Worm (Caenorhabditis elegans) whole organism, young adult: ENCODE results near the gene R05A10.8.
A peak's percentile ranks its signal among the peaks of the same experiment; 100 is the strongest.

Source experiments
- C06A6.2 ChIP-seq: fragments of 200-800 bp; sonication (Bioruptor generic); conservative IDR thresholded peaks from 2 replicates; pipeline ENCODE4 v1.3.6; 2022; ENCODE audit warnings: missing genetic modification characterization, missing compliant biosample characterization
- Y53F4B.3 ChIP-seq: fragments of 200-800 bp; sonication (Bioruptor generic); IDR thresholded peaks from 2 replicates; pipeline ENCODE4 v1.3.6; 2022; ENCODE audit warnings: missing genetic modification reagents, missing genetic modification characterization, missing compliant biosample characterization
- dpl-1 ChIP-seq: fragments of 150-350 bp; optimal IDR thresholded peaks from 2 replicates; lab custom pipeline; 2014; ENCODE audit warnings: missing biosample characterization, missing genetic modification reagents, missing genetic modification characterization
- pha-4 ChIP-seq: fragments of 150-350 bp; sonication (generic microtip); optimal IDR thresholded peaks from 2 replicates; lab custom pipeline; 2014; ENCODE audit warnings: missing biosample characterization, missing genetic modification reagents, missing genetic modification characterization
- rpc-1 ChIP-seq, 2 experiments: fragments of 150-350 bp in 1 of 2; sonication (generic microtip) in 1 of 2; optimal IDR thresholded peaks; 2 replicates each; lab custom pipeline; 2014 to 2018; ENCODE audit warnings: missing biosample characterization in 1 of 2, missing genetic modification characterization in 1 of 2, missing genetic modification reagents in 1 of 2, missing genotype in 1 of 2

ce11 chrIV:14196176-14196575 is 38.2 kb upstream of the R05A10.8 start, which contains the start of gene F02H6.2:
- TF ChIP-seq Y53F4B.3 (GFP tag; lab: Robert Waterston, UW) (no peak), C06A6.2 (GFP tag; lab: Robert Waterston, UW) (no peak), rpc-1 (optimal IDR thresholded peaks at IDR 0.05; lab: Kevin White, UChicago) (no peak), rpc-1 (tag; optimal IDR thresholded peaks at IDR 0.05; lab: Kevin White, UChicago) (no peak), dpl-1 (peak; percentile 15), pha-4 (tag; lab: Kevin White, UChicago) (no peak)
